Fruit fly (Drosophila melanogaster) whole organism, embryonic: ENCODE measurements around the gene CG43897.

Experiments used
- CG10979 ChIP-seq: fragments of 200-800 bp; sonication (Bioruptor generic); optimal IDR thresholded peaks from 2 replicates; lab custom pipeline; 2018; ENCODE audit warnings: missing biosample characterization, mild to moderate bottlenecking, missing genetic modification characterization, moderate library complexity
- CG11085 ChIP-seq: fragments of 200-800 bp; sonication (Bioruptor generic); IDR thresholded peaks from 2 replicates; pipeline ENCODE4 v1.3.6; 2022; ENCODE audit warnings: missing biosample characterization, missing genetic modification characterization
- CG11560 ChIP-seq: fragments of 200-800 bp; sonication (Bioruptor generic); IDR thresholded peaks from 3 replicates; pipeline ENCODE4 v1.3.6; 2022; ENCODE audit warnings: missing biosample characterization, missing genetic modification characterization
- CG13123 ChIP-seq: fragments of 200-800 bp; sonication (Bioruptor generic); optimal IDR thresholded peaks from 2 replicates; lab custom pipeline; 2016; ENCODE audit warnings: missing biosample characterization, missing genetic modification characterization
- CG15269 ChIP-seq: fragments of 200-800 bp; sonication (Bioruptor generic); optimal IDR thresholded peaks from 2 replicates; lab custom pipeline; 2018; ENCODE audit warnings: missing biosample characterization, mild to moderate bottlenecking, missing genetic modification characterization, moderate library complexity
- CG15514 ChIP-seq: fragments of 200-800 bp; sonication (Bioruptor generic); optimal IDR thresholded peaks from 3 replicates; lab custom pipeline; 2017; ENCODE audit warnings: missing biosample characterization, missing genetic modification characterization, mild to moderate bottlenecking, moderate library complexity, missing genetic modification reagents
- CG15601 ChIP-seq: fragments of 200-800 bp; sonication (Bioruptor generic); optimal IDR thresholded peaks from 3 replicates; lab custom pipeline; 2019; ENCODE audit warnings: missing biosample characterization, mild to moderate bottlenecking, missing genetic modification characterization, moderate library complexity
- CG15696 ChIP-seq: fragments of 200-800 bp; sonication (Bioruptor generic); optimal IDR thresholded peaks from 2 replicates; lab custom pipeline; 2019; ENCODE audit warnings: missing biosample characterization, mild to moderate bottlenecking, missing genetic modification characterization, moderate library complexity
- CG1602 ChIP-seq: fragments of 200-800 bp; sonication (Bioruptor generic); optimal IDR thresholded peaks from 3 replicates; lab custom pipeline; 2016; ENCODE audit warnings: missing biosample characterization, missing genetic modification characterization
- CG1647 ChIP-seq: fragments of 200-800 bp; sonication (Bioruptor generic); optimal IDR thresholded peaks from 3 replicates; lab custom pipeline; 2016; ENCODE audit warnings: missing biosample characterization, missing genetic modification characterization
- CG16863 ChIP-seq: fragments of 200-800 bp; sonication (Bioruptor generic); optimal IDR thresholded peaks from 3 replicates; lab custom pipeline; 2016; ENCODE audit warnings: missing biosample characterization, missing genetic modification characterization
- CG17359 ChIP-seq: fragments of 200-800 bp; sonication (Bioruptor generic); optimal IDR thresholded peaks from 3 replicates; lab custom pipeline; 2018; ENCODE audit warnings: missing biosample characterization, mild to moderate bottlenecking, missing genetic modification characterization, moderate library complexity
- CG18599 ChIP-seq: fragments of 200-800 bp; sonication (Bioruptor generic); optimal IDR thresholded peaks from 3 replicates; lab custom pipeline; 2017; ENCODE audit warnings: missing biosample characterization, missing genetic modification characterization, mild to moderate bottlenecking, moderate library complexity, missing genetic modification reagents
- CG2120 ChIP-seq: fragments of 200-800 bp; sonication (Bioruptor generic); optimal IDR thresholded peaks from 3 replicates; lab custom pipeline; 2016; ENCODE audit warnings: missing biosample characterization, missing genetic modification characterization
- CG3065 ChIP-seq: fragments of 200-800 bp; sonication (Bioruptor generic); optimal IDR thresholded peaks from 2 replicates; lab custom pipeline; 2016; ENCODE audit warnings: missing biosample characterization, missing genetic modification characterization
- CG4404 ChIP-seq: fragments of 200-800 bp; sonication (Bioruptor generic); IDR thresholded peaks from 2 replicates; pipeline ENCODE4 v1.3.6; 2022; ENCODE audit warnings: missing biosample characterization, missing genetic modification characterization
- CG4617 ChIP-seq: fragments of 200-800 bp; sonication (Bioruptor generic); optimal IDR thresholded peaks from 3 replicates; lab custom pipeline; 2016; ENCODE audit warnings: missing biosample characterization, missing genetic modification characterization, borderline replicate concordance
- CG4707 ChIP-seq: fragments of 200-800 bp; sonication (Bioruptor generic); optimal IDR thresholded peaks from 2 replicates; lab custom pipeline; 2018; ENCODE audit warnings: missing biosample characterization, mild to moderate bottlenecking, missing genetic modification characterization, moderate library complexity
- CG4730 ChIP-seq: fragments of 200-800 bp; sonication (Bioruptor generic); IDR thresholded peaks from 2 replicates; pipeline ENCODE4 v1.3.6; 2022; ENCODE audit warnings: missing biosample characterization, missing genetic modification characterization
- CG5180 ChIP-seq: fragments of 200-800 bp; sonication (Bioruptor generic); optimal IDR thresholded peaks from 3 replicates; lab custom pipeline; 2017; ENCODE audit warnings: missing biosample characterization, missing genetic modification characterization, mild to moderate bottlenecking, moderate library complexity, missing genetic modification reagents
- CG6254 ChIP-seq: fragments of 200-800 bp; sonication (Bioruptor generic); optimal IDR thresholded peaks from 3 replicates; lab custom pipeline; 2017; ENCODE audit warnings: mild to moderate bottlenecking, missing biosample characterization, missing genetic modification reagents, missing genetic modification characterization
- CG6654 ChIP-seq: fragments of 200-800 bp; sonication (Bioruptor generic); optimal IDR thresholded peaks from 2 replicates; lab custom pipeline; 2017; ENCODE audit warnings: missing biosample characterization, mild to moderate bottlenecking, missing genetic modification characterization
- CG6689 ChIP-seq: fragments of 200-800 bp; sonication (Bioruptor generic); IDR thresholded peaks from 2 replicates; pipeline ENCODE4 v1.3.6; 2022; ENCODE audit warnings: missing biosample characterization, missing genetic modification characterization
- CG6854 ChIP-seq: fragments of 200-800 bp; sonication (Bioruptor generic); optimal IDR thresholded peaks from 3 replicates; lab custom pipeline; 2017; ENCODE audit warnings: missing biosample characterization, mild to moderate bottlenecking, missing genetic modification characterization
- CG7928 ChIP-seq: fragments of 200-800 bp; sonication (Bioruptor generic); optimal IDR thresholded peaks from 2 replicates; lab custom pipeline; 2017; ENCODE audit warnings: missing biosample characterization, mild to moderate bottlenecking, missing genetic modification characterization
- CG9215 ChIP-seq: fragments of 200-800 bp; sonication (Bioruptor generic); IDR thresholded peaks from 2 replicates; pipeline ENCODE4 v1.3.6; 2022; ENCODE audit warnings: missing biosample characterization, missing genetic modification characterization
- Dip2 ChIP-seq: fragments of 200-800 bp; sonication (Bioruptor generic); IDR thresholded peaks from 2 replicates; pipeline ENCODE4 v1.3.6; 2022; ENCODE audit warnings: missing biosample characterization, missing genetic modification characterization
- Doc2 ChIP-seq: fragments of 200-800 bp; sonication (Bioruptor generic); IDR thresholded peaks from 2 replicates; pipeline ENCODE4 v1.3.6; 2022; ENCODE audit warnings: missing biosample characterization, missing genetic modification characterization
- Eip74EF ChIP-seq, 2 experiments: fragments of 200-800 bp in 1 of 2; fragments of >200 bp in 1 of 2; sonication (Bioruptor generic) in 1 of 2; optimal IDR thresholded peaks; 2 replicates each; lab custom pipeline; 2017 to 2019; ENCODE audit warnings: missing biosample characterization in 2 of 2, missing genetic modification characterization in 2 of 2, mild to moderate bottlenecking in 1 of 2, moderate library complexity in 1 of 2
- Fer3 ChIP-seq: fragments of 200-800 bp; sonication (Bioruptor generic); optimal IDR thresholded peaks from 2 replicates; lab custom pipeline; 2018; ENCODE audit warnings: missing biosample characterization, mild to moderate bottlenecking, missing genetic modification characterization, moderate library complexity
- H15 ChIP-seq: fragments of 200-800 bp; sonication (Bioruptor generic); IDR thresholded peaks from 3 replicates; pipeline ENCODE4 v1.3.6; 2022; ENCODE audit warnings: missing biosample characterization, missing genetic modification characterization
- MTF-1 ChIP-seq: fragments of 200-800 bp; sonication (Bioruptor generic); optimal IDR thresholded peaks from 2 replicates; lab custom pipeline; 2018; ENCODE audit warnings: missing biosample characterization, mild to moderate bottlenecking, missing genetic modification characterization, borderline replicate concordance
- NC2β ChIP-seq: fragments of 200-800 bp; sonication (Bioruptor generic); optimal IDR thresholded peaks from 2 replicates; lab custom pipeline; 2016; ENCODE audit warnings: missing biosample characterization, missing genetic modification characterization
- TFAM ChIP-seq: fragments of 200-800 bp; sonication (Bioruptor generic); optimal IDR thresholded peaks from 2 replicates; lab custom pipeline; 2017; ENCODE audit warnings: missing biosample characterization, missing genetic modification characterization, inconsistent platforms
- ap ChIP-seq: fragments of 200-800 bp; sonication (Bioruptor generic); IDR thresholded peaks from 2 replicates; pipeline ENCODE4 v1.3.6; 2022; ENCODE audit warnings: missing biosample characterization, missing genetic modification characterization
- ara ChIP-seq: fragments of 200-800 bp; sonication (Bioruptor generic); IDR thresholded peaks from 2 replicates; pipeline ENCODE4 v1.3.6; 2022; ENCODE audit warnings: missing biosample characterization, missing genetic modification characterization
- az2 ChIP-seq: fragments of 200-800 bp; sonication (Bioruptor generic); optimal IDR thresholded peaks from 3 replicates; lab custom pipeline; 2016; ENCODE audit warnings: missing biosample characterization, missing genetic modification characterization
- bigmax ChIP-seq: fragments of 200-800 bp; sonication (Bioruptor generic); optimal IDR thresholded peaks from 2 replicates; lab custom pipeline; 2018; ENCODE audit warnings: missing biosample characterization, mild to moderate bottlenecking, missing genetic modification characterization
- da ChIP-seq: fragments of 200-800 bp; sonication (Bioruptor generic); optimal IDR thresholded peaks from 2 replicates; lab custom pipeline; 2016; ENCODE audit warnings: missing biosample characterization, missing genetic modification characterization
- dmrt99B ChIP-seq: fragments of 200-800 bp; sonication (Bioruptor generic); optimal IDR thresholded peaks from 2 replicates; lab custom pipeline; 2018; ENCODE audit warnings: missing biosample characterization, mild to moderate bottlenecking, missing genetic modification characterization, moderate library complexity
- klu ChIP-seq: fragments of 200-800 bp; sonication (Bioruptor generic); IDR thresholded peaks from 2 replicates; pipeline ENCODE4 v1.3.6; 2022; ENCODE audit warnings: missing biosample characterization, missing genetic modification characterization
- mld ChIP-seq: fragments of 200-800 bp; sonication (Bioruptor generic); IDR thresholded peaks from 3 replicates; pipeline ENCODE4 v1.3.6; 2022; ENCODE audit warnings: missing biosample characterization, missing genetic modification characterization; ENCODE audit not compliant: partially characterized antibody
- odd ChIP-seq: fragments of 200-800 bp; sonication (Bioruptor generic); optimal IDR thresholded peaks from 2 replicates; lab custom pipeline; 2017; ENCODE audit warnings: missing biosample characterization, mild to moderate bottlenecking, missing genetic modification characterization
- onecut ChIP-seq: fragments of 200-800 bp; sonication (Bioruptor generic); IDR thresholded peaks from 2 replicates; pipeline ENCODE4 v1.3.6; 2022; ENCODE audit warnings: missing biosample characterization, missing genetic modification characterization
- otp ChIP-seq: fragments of 200-800 bp; sonication (Bioruptor generic); IDR thresholded peaks from 3 replicates; pipeline ENCODE4, ENCODE4 v1.3.6; 2022; ENCODE audit warnings: missing biosample characterization, missing genetic modification characterization
- pfk ChIP-seq: fragments of 200-800 bp; sonication (Bioruptor generic); optimal IDR thresholded peaks from 2 replicates; lab custom pipeline; 2018; ENCODE audit warnings: missing biosample characterization, mild to moderate bottlenecking, missing genetic modification characterization, moderate library complexity
- sens ChIP-seq: fragments of 200-800 bp; sonication (Bioruptor generic); peaks from one replicate; lab custom pipeline; 2016; ENCODE audit warnings: missing biosample characterization, missing genetic modification characterization
- slbo ChIP-seq: fragments of 200-800 bp; sonication (Bioruptor generic); IDR thresholded peaks from 2 replicates; pipeline ENCODE4 v1.3.6; 2022; ENCODE audit warnings: missing biosample characterization, missing genetic modification characterization
- trem ChIP-seq: fragments of 200-800 bp; optimal IDR thresholded peaks from 3 replicates; lab custom pipeline; 2019; ENCODE audit warnings: missing biosample characterization, mild to moderate bottlenecking, missing genetic modification characterization, moderate library complexity

CG43897 gene

DNA sequence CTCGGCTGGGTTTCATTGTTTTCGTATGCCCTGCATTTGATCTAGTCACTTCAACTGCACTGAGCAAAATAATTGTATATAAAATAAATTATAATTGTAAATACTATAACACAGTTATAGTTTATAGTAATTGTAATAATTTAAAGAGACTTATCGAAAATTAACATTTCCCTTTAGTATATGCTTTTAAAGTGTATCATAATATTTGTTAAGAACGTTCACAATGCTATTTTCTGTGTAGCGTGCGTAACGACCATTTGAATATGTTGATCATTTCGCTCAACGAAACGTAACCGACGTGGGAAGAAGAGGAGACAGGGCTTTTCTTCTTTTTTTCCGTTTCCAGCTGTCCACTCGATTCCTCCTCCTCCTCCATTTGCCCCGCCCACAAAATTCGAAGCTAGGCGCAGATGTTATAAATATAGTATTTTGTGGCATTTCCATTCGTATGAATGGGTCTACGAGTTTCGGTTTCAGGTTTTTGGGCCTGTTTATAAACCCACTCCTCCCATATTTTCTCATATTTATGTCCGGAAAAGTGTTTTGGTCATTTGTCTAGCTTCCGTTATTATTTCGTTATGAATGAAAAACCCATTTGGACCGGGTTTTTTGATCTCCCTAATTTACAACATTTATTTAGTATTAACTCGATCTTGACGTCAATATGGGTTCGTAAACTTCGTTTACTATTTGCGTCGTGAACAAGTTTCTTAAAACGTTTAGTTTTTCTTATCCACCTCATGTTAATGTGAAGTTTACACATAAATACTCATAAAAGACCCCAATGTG, 43.0 kb downstream of the CG43897 start (continued):
- peak; percentile 61; the same call in 2 of the 3 replicates for TF ChIP-seq otp (GFP tag; lab: Robert Waterston, UW)
- TF ChIP-seq az2 (GFP tag; lab: Kevin White, UChicago), result peak; percentile 84
- peak; percentile 59 for TF ChIP-seq odd (GFP tag; lab: Kevin White, UChicago)
- peak; percentile 76 for TF ChIP-seq ap (GFP tag; lab: Robert Waterston, UW)
- TF ChIP-seq CG9215 (GFP tag; lab: Robert Waterston, UW), result peak; percentile 59
- no peak for TF ChIP-seq Dip2 (GFP tag; lab: Robert Waterston, UW)
- peak; percentile 85 for TF ChIP-seq ara
- peak; percentile 74 for TF ChIP-seq CG4707
- peak; percentile 0 for TF ChIP-seq CG2120 (GFP tag; lab: Kevin White, UChicago)
- no peak for TF ChIP-seq bigmax
- peak; percentile 67 for TF ChIP-seq CG11085
- peak; percentile 94 for TF ChIP-seq trem (tag; lab: Kevin White, UChicago)
- peak; percentile 24 for TF ChIP-seq CG13123 (GFP tag; lab: Kevin White, UChicago)
- peak; percentile 81 for TF ChIP-seq H15 (GFP tag; lab: Robert Waterston, UW)
- TF ChIP-seq CG5180 (GFP tag; lab: Kevin White, UChicago), result no peak
- TF ChIP-seq CG15269, result peak; percentile 80
- no peak for TF ChIP-seq CG11560 (tag; lab: Robert Waterston, UW)
- TF ChIP-seq CG6689, result peak; percentile 88
- TF ChIP-seq CG4730 (GFP tag; lab: Robert Waterston, UW), result peak; percentile 79
- peak; percentile 76 for TF ChIP-seq Fer3 (tag; lab: Kevin White, UChicago)
- no peak for TF ChIP-seq da
- no peak for TF ChIP-seq CG16863 (GFP tag; lab: Kevin White, UChicago)
- TF ChIP-seq MTF-1 (GFP tag; lab: Kevin White, UChicago), result peak; percentile 19
- peak; percentile 94 for TF ChIP-seq CG10979 (tag; lab: Kevin White, UChicago)
- peak; percentile 89 for TF ChIP-seq CG4404 (GFP tag; lab: Robert Waterston, UW)
- TF ChIP-seq CG3065, result peak; percentile 73
- no peak for TF ChIP-seq Doc2 (GFP tag; lab: Robert Waterston, UW)
- TF ChIP-seq onecut (GFP tag; lab: Robert Waterston, UW), result peak; percentile 66
- peak; percentile 57 for TF ChIP-seq TFAM
- TF ChIP-seq klu (GFP tag; lab: Robert Waterston, UW), result peak; percentile 41; the same call in 1 of the 2 replicates
- TF ChIP-seq CG6854 (GFP tag; lab: Kevin White, UChicago), result peak; percentile 55
- no peak for TF ChIP-seq pfk (GFP tag; lab: Kevin White, UChicago)
- peak; percentile 34 for TF ChIP-seq CG6654 (GFP tag; lab: Kevin White, UChicago)
- peak; percentile 69 for TF ChIP-seq slbo (GFP tag; lab: Robert Waterston, UW)
- TF ChIP-seq sens (GFP tag; lab: Kevin White, UChicago), result peak; percentile 84
- no peak for TF ChIP-seq mld (GFP tag; lab: Robert Waterston, UW)
- no peak for TF ChIP-seq CG7928 (GFP tag; lab: Kevin White, UChicago)
- peak; percentile 90 for TF ChIP-seq dmrt99B (tag; lab: Kevin White, UChicago)
- TF ChIP-seq CG15514, result peak; percentile 34
- TF ChIP-seq CG18599, result peak; percentile 76
- peak; percentile 92 for TF ChIP-seq CG15696
- TF ChIP-seq Eip74EF (GFP tag; optimal IDR thresholded peaks at IDR 0.05; lab: Kevin White, UChicago), result peak in 1 of 2 experiments; percentile 79
- peak; percentile 76 for TF ChIP-seq CG1602 (GFP tag; lab: Kevin White, UChicago)
- peak; percentile 88 for TF ChIP-seq CG15601
- TF ChIP-seq CG1647, result no peak
- peak; percentile 91 for TF ChIP-seq CG17359 (tag; lab: Kevin White, UChicago)
- no peak for TF ChIP-seq NC2β (GFP tag; lab: Kevin White, UChicago)
- peak; percentile 23 for TF ChIP-seq CG4617 (GFP tag; lab: Kevin White, UChicago)
- TF ChIP-seq CG6254 (GFP tag; lab: Kevin White, UChicago), result peak; percentile 87
